Worm (Caenorhabditis elegans) whole organism, early embryonic: Measurements from ENCODE around the gene C53A5.16.

Experiments
- B0310.2 ChIP-seq: sonication (generic microtip); optimal IDR thresholded peaks from 2 replicates; lab custom pipeline; 2016; ENCODE audit warnings: mild to moderate bottlenecking, missing genetic modification characterization, missing compliant biosample characterization
- F13C5.2 ChIP-seq: sonication (generic microtip); optimal IDR thresholded peaks from 2 replicates; lab custom pipeline; 2017; ENCODE audit warnings: mild to moderate bottlenecking, missing genetic modification characterization, inconsistent platforms, missing compliant biosample characterization
- aly-1 ChIP-seq: sonication (generic microtip); optimal IDR thresholded peaks from 2 replicates; lab custom pipeline; 2016; ENCODE audit warnings: missing genetic modification characterization, missing compliant biosample characterization
- ama-1 ChIP-seq: fragments of 150-350 bp; optimal IDR thresholded peaks from 2 replicates; lab custom pipeline; 2014
- ceh-13 ChIP-seq: fragments of 200-800 bp; sonication (Bioruptor generic); optimal IDR thresholded peaks from 2 replicates; lab custom pipeline; 2018; ENCODE audit warnings: mild to moderate bottlenecking, missing genetic modification characterization, missing compliant biosample characterization
- ceh-36 ChIP-seq: sonication (generic microtip); optimal IDR thresholded peaks from 2 replicates; lab custom pipeline; 2016; ENCODE audit warnings: missing genetic modification characterization, inconsistent platforms, missing compliant biosample characterization
- ets-7 ChIP-seq: sonication (generic microtip); optimal IDR thresholded peaks from 2 replicates; lab custom pipeline; 2016; ENCODE audit warnings: missing genotype, missing genetic modification characterization, missing compliant biosample characterization
- flt-1 ChIP-seq: fragments of 200-800 bp; sonication (Bioruptor generic); IDR thresholded peaks from 2 replicates; pipeline ENCODE4 v1.3.6; 2022; ENCODE audit warnings: missing genetic modification characterization, missing compliant biosample characterization
- hmbx-1 ChIP-seq: sonication (generic microtip); optimal IDR thresholded peaks from 2 replicates; lab custom pipeline; 2016; ENCODE audit warnings: mild to moderate bottlenecking, missing genetic modification characterization, missing compliant biosample characterization
- hmg-4 ChIP-seq: fragments of 200-800 bp; sonication (Bioruptor generic); optimal IDR thresholded peaks from 2 replicates; lab custom pipeline; 2018; ENCODE audit warnings: mild to moderate bottlenecking, missing genetic modification characterization, missing compliant biosample characterization
- hnd-1 ChIP-seq: sonication (generic microtip); optimal IDR thresholded peaks from 2 replicates; lab custom pipeline; 2016; ENCODE audit warnings: missing genetic modification characterization, missing compliant biosample characterization
- pes-1 ChIP-seq: fragments of 200-800 bp; sonication (Bioruptor generic); IDR thresholded peaks from 2 replicates; pipeline ENCODE4 v1.3.6; 2022; ENCODE audit warnings: missing genetic modification reagents, missing genetic modification characterization, missing compliant biosample characterization
- scrt-1 ChIP-seq: fragments of 200-800 bp; sonication (Bioruptor generic); IDR thresholded peaks from 2 replicates; pipeline ENCODE4 v1.3.6; 2022; ENCODE audit warnings: missing genetic modification characterization, missing compliant biosample characterization
- sea-1 ChIP-seq: fragments of 200-800 bp; sonication (Bioruptor generic); conservative IDR thresholded peaks from 2 replicates; pipeline ENCODE4 v1.3.6; 2022; ENCODE audit warnings: missing genetic modification characterization, missing compliant biosample characterization
- tbx-11 ChIP-seq: fragments of 200-800 bp; sonication (Bioruptor generic); IDR thresholded peaks from 2 replicates; pipeline ENCODE4 v1.3.6; 2022; ENCODE audit warnings: missing genetic modification characterization, missing compliant biosample characterization
- tbx-37 ChIP-seq: fragments of 200-800 bp; sonication (Bioruptor generic); conservative IDR thresholded peaks from 2 replicates; pipeline ENCODE4 v1.3.6; 2022; ENCODE audit warnings: missing genetic modification reagents, missing genetic modification characterization, missing compliant biosample characterization
- tra-4 ChIP-seq: sonication (generic microtip); optimal IDR thresholded peaks from 2 replicates; lab custom pipeline; 2017; ENCODE audit warnings: missing genetic modification characterization, missing compliant biosample characterization

The C53A5.16 gene

ce11 chrV:14522514-14522913, at the start of gene C53A5.16:
TSS of gene C53A5.16 (minus strand) at chrV:14522614.
- TF ChIP-seq tbx-37 (GFP tag; lab: Robert Waterston, UW) = no peak
- TF ChIP-seq tra-4 (tag; lab: Kevin White, UChicago) = no peak
- TF ChIP-seq B0310.2 (tag; lab: Kevin White, UChicago) = no peak
- no peak for TF ChIP-seq scrt-1 (GFP tag; lab: Robert Waterston, UW)
- no peak for TF ChIP-seq aly-1 (tag; lab: Kevin White, UChicago)
- no peak for TF ChIP-seq hnd-1
- TF ChIP-seq F13C5.2 (tag; lab: Kevin White, UChicago) = no peak
- TF ChIP-seq tbx-11 (GFP tag; lab: Robert Waterston, UW) = no peak
- TF ChIP-seq sea-1 = no peak
- TF ChIP-seq hmbx-1 = no peak
- TF ChIP-seq pes-1 (GFP tag; lab: Robert Waterston, UW) = no peak
- no peak for TF ChIP-seq ets-7
- TF ChIP-seq flt-1 (GFP tag; lab: Robert Waterston, UW) = no peak
- no peak for TF ChIP-seq ceh-13 (GFP tag; lab: Kevin White, UChicago)
- TF ChIP-seq ceh-36 (tag; lab: Kevin White, UChicago) = no peak
- no peak for TF ChIP-seq ama-1 (lab: Kevin White, UChicago)
- no peak for TF ChIP-seq hmg-4

DNA sequence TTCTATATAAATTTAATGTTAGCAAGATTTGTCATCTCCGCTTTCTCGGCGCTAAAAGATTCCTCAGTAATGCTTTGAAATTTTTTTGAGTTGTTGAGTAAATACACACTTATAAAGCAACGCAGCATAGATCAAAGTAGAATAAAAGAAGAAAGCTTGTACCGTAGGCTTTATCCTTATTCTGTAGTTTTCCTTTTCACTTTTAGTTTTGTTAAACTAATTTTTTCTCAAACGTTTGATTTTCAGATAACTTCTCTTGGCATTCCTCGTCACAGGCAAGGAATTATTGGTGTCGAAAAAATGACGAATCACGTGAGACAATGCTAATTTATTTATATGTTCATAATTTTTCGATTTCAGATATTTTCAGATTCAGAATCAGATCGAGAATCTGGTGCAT, 40.2 kb upstream of the C53A5.16 start, which contains the start of gene C53A5.11:
Gene C53A5.11 (plus strand): TSS at position 301 of the 400 bp plus-strand sequence.
- TF ChIP-seq hnd-1 (no peak), ceh-36 (tag; lab: Kevin White, UChicago) (no peak), aly-1 (tag; lab: Kevin White, UChicago) (no peak), tbx-11 (GFP tag; lab: Robert Waterston, UW) (no peak), F13C5.2 (tag; lab: Kevin White, UChicago) (no peak), ets-7 (no peak), tbx-37 (GFP tag; lab: Robert Waterston, UW) (no peak), hmg-4 (no peak), scrt-1 (GFP tag; lab: Robert Waterston, UW) (no peak), ama-1 (lab: Kevin White, UChicago) (no peak), flt-1 (GFP tag; lab: Robert Waterston, UW) (no peak), pes-1 (GFP tag; lab: Robert Waterston, UW) (no peak), sea-1 (no peak)

DNA sequence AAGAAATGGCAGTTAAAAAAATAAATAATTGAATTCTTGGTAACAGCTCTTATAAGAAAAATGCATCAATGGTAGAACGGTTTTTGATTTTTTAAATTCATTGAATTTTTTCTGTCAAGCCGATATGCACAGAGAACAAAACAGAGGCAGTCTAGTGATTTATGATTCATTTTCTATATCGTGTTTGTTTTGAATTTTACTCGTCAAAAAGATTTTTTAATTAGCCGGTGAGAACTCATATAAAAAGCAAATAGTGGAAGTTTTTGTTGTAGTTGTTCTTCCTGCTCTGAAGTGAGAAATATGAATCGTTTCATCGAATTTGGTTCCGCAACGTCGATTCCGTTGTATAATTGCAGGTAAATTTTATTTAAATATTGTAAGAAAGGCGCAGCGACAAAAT, 36.9 kb upstream of the C53A5.16 start, which contains the start of gene srt-32:
Gene srt-32 (plus strand): TSS at position 301 of the 400 bp plus-strand sequence.
- no peak for TF ChIP-seq flt-1 (GFP tag; lab: Robert Waterston, UW)
- TF ChIP-seq B0310.2 (tag; lab: Kevin White, UChicago) = no peak

ce11 chrV:14558757-14559156, 36.3 kb upstream of the C53A5.16 start, which contains the start of gene C53A5.9:
TSS of gene C53A5.9 (minus strand) at chrV:14558857.
- TF ChIP-seq aly-1 (tag; lab: Kevin White, UChicago) (no peak), flt-1 (GFP tag; lab: Robert Waterston, UW) (no peak), tbx-11 (GFP tag; lab: Robert Waterston, UW) (no peak), B0310.2 (tag; lab: Kevin White, UChicago) (no peak), scrt-1 (GFP tag; lab: Robert Waterston, UW) (no peak), ceh-13 (GFP tag; lab: Kevin White, UChicago) (no peak), hmg-4 (no peak), hmbx-1 (no peak), ceh-36 (tag; lab: Kevin White, UChicago) (no peak), sea-1 (no peak), hnd-1 (no peak), tra-4 (tag; lab: Kevin White, UChicago) (no peak), ama-1 (lab: Kevin White, UChicago) (no peak), tbx-37 (GFP tag; lab: Robert Waterston, UW) (no peak), F13C5.2 (tag; lab: Kevin White, UChicago) (no peak), pes-1 (GFP tag; lab: Robert Waterston, UW) (no peak), ets-7 (no peak)

ce11 chrV:14556187-14556586, 33.8 kb upstream of the C53A5.16 start, which contains the start of gene srg-47:
TSS of gene srg-47 (minus strand) at chrV:14556287.
- TF ChIP-seq tbx-11 (GFP tag; lab: Robert Waterston, UW) (no peak), hnd-1 (no peak), hmbx-1 (no peak), hmg-4 (no peak), ama-1 (lab: Kevin White, UChicago) (no peak), sea-1 (no peak), B0310.2 (tag; lab: Kevin White, UChicago) (no peak), ceh-36 (tag; lab: Kevin White, UChicago) (no peak), ets-7 (no peak), F13C5.2 (tag; lab: Kevin White, UChicago) (no peak), tbx-37 (GFP tag; lab: Robert Waterston, UW) (no peak), flt-1 (GFP tag; lab: Robert Waterston, UW) (no peak), tra-4 (tag; lab: Kevin White, UChicago) (no peak)

DNA sequence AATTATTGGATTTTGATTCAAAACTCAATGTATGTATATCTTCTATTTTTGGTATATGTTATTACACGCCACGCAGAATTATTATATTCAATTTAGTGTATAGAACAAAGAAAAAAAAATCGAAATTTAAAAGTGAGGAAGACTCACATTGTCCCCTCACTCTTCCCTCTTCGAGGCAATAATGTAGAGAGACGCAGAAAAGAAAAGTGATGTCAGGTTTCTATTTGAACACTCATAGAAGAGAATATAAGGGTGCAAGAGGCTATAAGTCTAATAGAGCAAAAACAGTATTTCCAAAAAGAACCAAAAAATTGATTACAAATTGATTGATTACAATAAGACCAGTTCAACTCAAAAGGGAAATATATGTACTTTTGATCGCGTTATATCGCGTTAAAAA, 26.1 kb upstream of the C53A5.16 start:
- TF ChIP-seq hmbx-1 (no peak), ets-7 (no peak), ama-1 (lab: Kevin White, UChicago) (no peak), sea-1 (no peak), tra-4 (tag; lab: Kevin White, UChicago) (no peak), flt-1 (GFP tag; lab: Robert Waterston, UW) (no peak), aly-1 (tag; lab: Kevin White, UChicago) (no peak), scrt-1 (GFP tag; lab: Robert Waterston, UW) (no peak), hnd-1 (no peak), ceh-13 (GFP tag; lab: Kevin White, UChicago) (no peak), F13C5.2 (tag; lab: Kevin White, UChicago) (no peak), tbx-11 (GFP tag; lab: Robert Waterston, UW) (no peak), B0310.2 (tag; lab: Kevin White, UChicago) (no peak), hmg-4 (no peak), tbx-37 (GFP tag; lab: Robert Waterston, UW) (no peak)

ce11 chrV:14546569-14546968, 24.2 kb upstream of the C53A5.16 start, which contains the start of gene C53A5.13:
TSS of gene C53A5.13 (plus strand) at chrV:14546869.
- TF ChIP-seq sea-1 = no peak
- no peak for TF ChIP-seq hnd-1
- no peak for TF ChIP-seq aly-1 (tag; lab: Kevin White, UChicago)
- TF ChIP-seq tbx-11 (GFP tag; lab: Robert Waterston, UW) = no peak
- TF ChIP-seq pes-1 (GFP tag; lab: Robert Waterston, UW) = no peak
- TF ChIP-seq ceh-13 (GFP tag; lab: Kevin White, UChicago) = no peak
